Worm (Caenorhabditis elegans) whole organism, young adult: ENCODE measurements around the gene F42C5.3.

Experiments used
- attf-6 ChIP-seq: fragments of 200-800 bp; sonication (Bioruptor generic); IDR thresholded peaks from 2 replicates; pipeline ENCODE4 v1.3.6; 2022; ENCODE audit warnings: missing genetic modification reagents, missing genetic modification characterization, missing compliant biosample characterization
- ceh-58 ChIP-seq: fragments of 200-800 bp; sonication (Bioruptor generic); IDR thresholded peaks from 2 replicates; pipeline ENCODE4 v1.3.6; 2022; ENCODE audit warnings: missing genetic modification characterization, missing compliant biosample characterization
- nfya-1 ChIP-seq: sonication (generic microtip); optimal IDR thresholded peaks from 2 replicates; lab custom pipeline; 2017; ENCODE audit warnings: antibody characterized with exemption, missing compliant biosample characterization, missing genetic modification characterization, borderline replicate concordance; ENCODE audit not compliant: insufficient read depth
- pha-4 ChIP-seq: fragments of 150-350 bp; sonication (generic microtip); optimal IDR thresholded peaks from 2 replicates; lab custom pipeline; 2014; ENCODE audit warnings: missing biosample characterization, missing genetic modification reagents, missing genetic modification characterization

DNA sequence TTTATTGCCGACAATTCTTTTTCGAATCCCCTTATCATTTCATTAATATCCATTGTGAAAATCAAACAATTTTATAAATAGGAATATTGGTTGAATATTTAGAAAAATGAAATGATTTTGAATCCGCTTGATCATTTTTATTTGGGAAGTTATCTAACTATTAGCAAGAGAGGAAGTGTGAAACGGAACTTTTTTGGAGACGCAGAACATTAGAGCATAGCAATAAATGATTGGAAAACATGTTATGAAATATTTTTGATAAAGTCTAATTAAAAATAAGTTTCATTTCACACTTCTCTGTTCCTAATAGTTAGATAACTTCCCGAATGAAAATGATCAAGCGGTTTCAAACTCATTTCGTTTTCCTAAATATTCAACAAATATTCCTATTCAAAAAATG, at the start of gene F42C5.3:
- TF ChIP-seq nfya-1 (tag; lab: Kevin White, UChicago) (no peak), pha-4 (no peak), ceh-58 (GFP tag; lab: Robert Waterston, UW) (no peak), attf-6 (GFP tag; lab: Robert Waterston, UW) (no peak)
